Worm (Caenorhabditis elegans): ENCODE measurements around the gene F53A9.3.

ce11 chrX:8754285-8754795 is 46.2 kb downstream of the F53A9.3 start:
- no peak for TF ChIP-seq ref-1 (GFP tag; conservative IDR thresholded peaks at IDR 0.05)
- no peak for TF ChIP-seq tab-1 (GFP tag; IDR thresholded peaks at IDR 0.05)
- no peak for TF ChIP-seq flt-1 (GFP tag; IDR thresholded peaks at IDR 0.05)
- TF ChIP-seq cog-1 (tag; optimal IDR thresholded peaks at IDR 0.05): no peak
- TF ChIP-seq klf-2 (GFP tag; conservative IDR thresholded peaks at IDR 0.05): no peak
- no peak for TF ChIP-seq ztf-29 (GFP tag; IDR thresholded peaks at IDR 0.05)
